Worm (Caenorhabditis elegans) whole organism, L3 larva: ENCODE data around the gene inx-1.

Experiments
- R02D3.7 ChIP-seq: fragments of 150-350 bp; optimal IDR thresholded peaks from 2 replicates; lab custom pipeline; 2014; ENCODE audit warnings: missing biosample characterization, missing genetic modification characterization
- aly-2 ChIP-seq: fragments of 150-350 bp; optimal IDR thresholded peaks from 2 replicates; lab custom pipeline; 2014; ENCODE audit warnings: missing biosample characterization, missing genetic modification characterization
- ama-1 ChIP-seq: fragments of 150-350 bp; optimal IDR thresholded peaks from 2 replicates; lab custom pipeline; 2018
- ceh-16 ChIP-seq: sonication (generic microtip); optimal IDR thresholded peaks from 2 replicates; lab custom pipeline; 2017; ENCODE audit warnings: missing biosample characterization, missing genetic modification characterization
- ceh-28 ChIP-seq: fragments of 150-350 bp; optimal IDR thresholded peaks from 2 replicates; lab custom pipeline; 2014; ENCODE audit warnings: missing biosample characterization, missing genetic modification reagents, missing genetic modification characterization
- ceh-9 ChIP-seq: sonication (generic microtip); optimal IDR thresholded peaks from 2 replicates; lab custom pipeline; 2018; ENCODE audit warnings: missing biosample characterization, missing genetic modification characterization
- daf-12 ChIP-seq: fragments of 150-350 bp; optimal IDR thresholded peaks from 2 replicates; lab custom pipeline; 2014; ENCODE audit warnings: missing biosample characterization, missing genetic modification reagents, missing genetic modification characterization
- egl-27 ChIP-seq: sonication (generic microtip); optimal IDR thresholded peaks from 4 replicates; lab custom pipeline; 2017; ENCODE audit warnings: missing biosample characterization, missing genetic modification reagents, missing genetic modification characterization
- egl-5 ChIP-seq: fragments of 150-350 bp; optimal IDR thresholded peaks from 2 replicates; lab custom pipeline; 2017; ENCODE audit warnings: missing biosample characterization, missing genetic modification reagents, missing genetic modification characterization, inconsistent platforms
- elt-1 ChIP-seq: fragments of 150-350 bp; optimal IDR thresholded peaks from 2 replicates; lab custom pipeline; 2014; ENCODE audit warnings: missing biosample characterization, missing genetic modification characterization
- elt-2 ChIP-seq: sonication (generic microtip); optimal IDR thresholded peaks from 2 replicates; lab custom pipeline; 2016; ENCODE audit warnings: missing genetic modification reagents, mild to moderate bottlenecking, missing genetic modification characterization, missing compliant biosample characterization
- elt-3 ChIP-seq, 3 experiments: fragments of 150-350 bp in 1 of 3; sonication (generic microtip) in 2 of 3; optimal IDR thresholded peaks; 2 replicates in 2 of 3; 4 replicates in 1 of 3; lab custom pipeline; 2014 to 2017; ENCODE audit warnings: missing biosample characterization in 3 of 3, missing genetic modification characterization in 3 of 3
- eor-1 ChIP-seq, 2 experiments: fragments of 150-350 bp; optimal IDR thresholded peaks; 2 replicates each; lab custom pipeline; 2014 to 2018; ENCODE audit warnings: missing biosample characterization in 2 of 2, missing genetic modification characterization in 2 of 2
- fkh-10 ChIP-seq: sonication (generic microtip); optimal IDR thresholded peaks from 2 replicates; lab custom pipeline; 2017; ENCODE audit warnings: missing biosample characterization, missing genetic modification reagents, missing genetic modification characterization
- fkh-2 ChIP-seq: fragments of 150-350 bp; optimal IDR thresholded peaks from 2 replicates; lab custom pipeline; 2014; ENCODE audit warnings: missing biosample characterization, missing genetic modification reagents, missing genetic modification characterization
- hmg-11 ChIP-seq: sonication (generic microtip); optimal IDR thresholded peaks from 2 replicates; lab custom pipeline; 2016; ENCODE audit warnings: missing genetic modification characterization, missing compliant biosample characterization
- jun-1 ChIP-seq: fragments of 150-350 bp; optimal IDR thresholded peaks from 2 replicates; lab custom pipeline; 2014; ENCODE audit warnings: missing biosample characterization, missing genetic modification reagents, missing genetic modification characterization
- lin-39 ChIP-seq: fragments of 150-350 bp; optimal IDR thresholded peaks from 2 replicates; lab custom pipeline; 2018; ENCODE audit warnings: missing biosample characterization, missing genetic modification reagents, missing genetic modification characterization
- lsy-12 ChIP-seq: sonication (generic microtip); optimal IDR thresholded peaks from 2 replicates; lab custom pipeline; 2016; ENCODE audit warnings: mild to moderate bottlenecking, missing genetic modification characterization, missing compliant biosample characterization
- mdl-1 ChIP-seq: fragments of 150-350 bp; optimal IDR thresholded peaks from 2 replicates; lab custom pipeline; 2014; ENCODE audit warnings: missing biosample characterization, missing genetic modification characterization
- mml-1 ChIP-seq: fragments of 150-350 bp; sonication (generic microtip); optimal IDR thresholded peaks from 3 replicates; lab custom pipeline; 2014; ENCODE audit warnings: missing biosample characterization, missing genetic modification characterization
- nfya-1 ChIP-seq: sonication (generic microtip); optimal IDR thresholded peaks from 2 replicates; lab custom pipeline; 2017; ENCODE audit warnings: missing genetic modification characterization, mild to moderate bottlenecking, missing compliant biosample characterization, antibody characterized with exemption, moderate library complexity; ENCODE audit not compliant: insufficient read depth
- nhr-11 ChIP-seq: fragments of 150-350 bp; optimal IDR thresholded peaks from 2 replicates; lab custom pipeline; 2014; ENCODE audit warnings: missing biosample characterization, missing genetic modification characterization
- nhr-12 ChIP-seq: fragments of 150-350 bp; optimal IDR thresholded peaks from 2 replicates; lab custom pipeline; 2014; ENCODE audit warnings: missing biosample characterization, missing genetic modification characterization
- nhr-237 ChIP-seq: fragments of 150-350 bp; optimal IDR thresholded peaks from 2 replicates; lab custom pipeline; 2014; ENCODE audit warnings: missing biosample characterization, missing genetic modification characterization
- nhr-25 ChIP-seq: sonication (generic microtip); optimal IDR thresholded peaks from 2 replicates; lab custom pipeline; 2017; ENCODE audit warnings: missing biosample characterization, missing genetic modification characterization
- nhr-28 ChIP-seq: fragments of 150-350 bp; optimal IDR thresholded peaks from 2 replicates; lab custom pipeline; 2014; ENCODE audit warnings: missing biosample characterization, missing genetic modification characterization
- nhr-43 ChIP-seq: sonication (generic microtip); optimal IDR thresholded peaks from 2 replicates; lab custom pipeline; 2016; ENCODE audit warnings: mild to moderate bottlenecking, missing genetic modification characterization, missing compliant biosample characterization; ENCODE audit not compliant: poor library complexity, severe bottlenecking
- nhr-76 ChIP-seq: fragments of 150-350 bp; sonication (generic microtip); optimal IDR thresholded peaks from 5 replicates; lab custom pipeline; 2014; ENCODE audit warnings: missing biosample characterization, missing genetic modification characterization
- nhr-77 ChIP-seq: fragments of 150-350 bp; optimal IDR thresholded peaks from 2 replicates; lab custom pipeline; 2014; ENCODE audit warnings: missing biosample characterization, missing genetic modification characterization
- pha-4 ChIP-seq: fragments of 150-350 bp; optimal IDR thresholded peaks from 2 replicates; lab custom pipeline; 2014; ENCODE audit warnings: missing biosample characterization, missing genetic modification reagents, missing genetic modification characterization
- sea-2 ChIP-seq: fragments of 150-350 bp; sonication (generic microtip); optimal IDR thresholded peaks from 4 replicates; lab custom pipeline; 2014; ENCODE audit warnings: missing biosample characterization, missing genetic modification reagents, missing genetic modification characterization
- skn-1 ChIP-seq: fragments of 150-350 bp; optimal IDR thresholded peaks from 2 replicates; lab custom pipeline; 2014; ENCODE audit warnings: missing biosample characterization, missing genetic modification characterization
- snpc-4 ChIP-seq: fragments of 150-350 bp; optimal IDR thresholded peaks from 2 replicates; lab custom pipeline; 2014; ENCODE audit warnings: missing biosample characterization, missing genetic modification characterization
- unc-39 ChIP-seq: sonication (generic microtip); optimal IDR thresholded peaks from 4 replicates; lab custom pipeline; 2017; ENCODE audit warnings: missing biosample characterization, missing genetic modification characterization
- unc-62 ChIP-seq: fragments of 150-350 bp; sonication (generic microtip); optimal IDR thresholded peaks from 4 replicates; lab custom pipeline; 2014; ENCODE audit warnings: missing biosample characterization, missing genetic modification reagents, missing genetic modification characterization
- zag-1 ChIP-seq: fragments of 150-350 bp; optimal IDR thresholded peaks from 2 replicates; lab custom pipeline; 2014; ENCODE audit warnings: missing biosample characterization, missing genetic modification characterization
- ztf-4 ChIP-seq: fragments of 150-350 bp; optimal IDR thresholded peaks from 2 replicates; lab custom pipeline; 2014; ENCODE audit warnings: missing biosample characterization, missing genetic modification characterization

The inx-1 gene

DNA sequence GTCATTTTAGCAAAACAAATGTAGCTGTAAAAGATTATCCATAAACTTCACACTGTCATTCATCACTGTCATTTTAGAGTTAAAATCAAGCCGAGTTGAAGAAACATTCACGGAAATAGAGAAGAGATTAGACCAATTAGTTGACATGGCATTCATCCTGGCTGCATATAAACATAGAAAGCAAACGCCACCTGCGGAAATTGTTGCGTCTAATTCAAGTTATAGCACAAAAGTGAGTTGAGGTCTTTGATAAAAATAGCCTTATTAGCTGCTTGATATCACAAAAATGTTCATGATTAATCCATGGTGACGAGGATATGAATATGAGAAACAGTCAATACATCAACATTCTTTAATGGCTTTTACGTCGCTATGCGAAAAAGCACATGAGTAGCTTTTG is 12.4 kb upstream of the inx-1 start:
- TF ChIP-seq unc-62 (GFP tag; lab: Kevin White, UChicago) (no peak), egl-27 (no peak), ama-1 (lab: Kevin White, UChicago) (no peak), ceh-28 (tag; lab: Kevin White, UChicago) (no peak), elt-2 (no peak), nhr-237 (tag; lab: Kevin White, UChicago) (no peak), R02D3.7 (tag; lab: Kevin White, UChicago) (no peak), mdl-1 (tag; lab: Kevin White, UChicago) (no peak), sea-2 (no peak)

DNA sequence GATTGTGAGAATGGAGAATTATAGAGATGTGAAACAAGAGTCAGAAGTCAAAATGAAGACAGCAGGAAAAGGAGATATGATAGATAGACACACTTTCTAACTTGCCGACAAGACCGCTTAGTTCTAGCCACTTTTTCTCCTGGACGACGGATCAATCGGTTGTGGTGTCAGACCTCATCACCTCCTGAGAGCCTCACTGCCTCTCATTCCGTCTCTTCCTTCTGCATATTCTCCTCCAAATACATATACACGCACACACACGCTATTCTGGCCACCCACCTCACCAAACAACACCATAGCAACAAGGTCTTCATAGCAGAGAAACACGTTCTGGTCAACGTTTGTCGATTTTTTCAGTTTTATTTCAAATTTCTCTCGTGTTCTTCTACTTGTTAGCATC is 10.9 kb upstream of the inx-1 start, which contains the start of gene F01E11.3:
Gene F01E11.3 (plus strand): TSS at position 301 of the 400 bp plus-strand sequence.
- TF ChIP-seq nhr-28 (no peak), nhr-43 (no peak), snpc-4 (tag; lab: Kevin White, UChicago) (no peak), jun-1 (tag; lab: Kevin White, UChicago) (no peak), mdl-1 (tag; lab: Kevin White, UChicago) (no peak), ceh-16 (tag; lab: Kevin White, UChicago) (no peak), nhr-11 (tag; lab: Kevin White, UChicago) (no peak), lsy-12 (tag; lab: Kevin White, UChicago) (no peak), nhr-77 (tag; lab: Kevin White, UChicago) (no peak), fkh-2 (tag; lab: Kevin White, UChicago) (no peak), nfya-1 (tag; lab: Kevin White, UChicago) (no peak), daf-12 (tag; lab: Kevin White, UChicago) (no peak), aly-2 (tag; lab: Kevin White, UChicago) (no peak), mml-1 (tag; lab: Kevin White, UChicago) (no peak), eor-1 (tag; optimal IDR thresholded peaks at IDR 0.05; lab: Kevin White, UChicago) (no peak), nhr-25 (no peak), unc-39 (tag; lab: Kevin White, UChicago) (no peak), ama-1 (lab: Kevin White, UChicago) (no peak), R02D3.7 (tag; lab: Kevin White, UChicago) (no peak), nhr-12 (tag; lab: Kevin White, UChicago) (no peak)

DNA sequence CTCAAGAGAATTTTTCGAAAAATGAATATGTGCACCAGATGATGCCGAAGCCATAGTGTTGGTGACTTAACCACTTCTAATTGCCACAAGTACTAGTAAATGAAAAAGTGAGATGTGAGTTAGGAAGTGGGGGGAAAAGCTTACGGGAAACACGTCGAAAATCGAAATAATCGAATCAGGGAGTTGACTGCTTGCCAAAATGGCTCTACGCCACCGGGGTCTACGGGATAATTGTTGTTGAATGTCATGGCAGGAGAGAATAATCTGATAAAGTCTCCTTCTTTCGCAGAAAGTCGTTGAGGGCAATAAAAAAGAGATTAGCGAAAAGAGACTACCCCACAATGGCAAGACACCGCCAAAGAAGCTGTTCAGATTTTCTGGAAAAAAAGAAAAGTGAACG is 7.6 kb upstream of the inx-1 start:
- no peak for TF ChIP-seq eor-1 (tag; optimal IDR thresholded peaks at IDR 0.05; lab: Kevin White, UChicago)
- TF ChIP-seq elt-3 (tag; optimal IDR thresholded peaks at IDR 0.05; lab: Kevin White, UChicago) = no peak
- no peak for TF ChIP-seq aly-2 (tag; lab: Kevin White, UChicago)
- no peak for TF ChIP-seq nfya-1 (tag; lab: Kevin White, UChicago)
- TF ChIP-seq egl-5 (tag; lab: Kevin White, UChicago) = no peak

DNA sequence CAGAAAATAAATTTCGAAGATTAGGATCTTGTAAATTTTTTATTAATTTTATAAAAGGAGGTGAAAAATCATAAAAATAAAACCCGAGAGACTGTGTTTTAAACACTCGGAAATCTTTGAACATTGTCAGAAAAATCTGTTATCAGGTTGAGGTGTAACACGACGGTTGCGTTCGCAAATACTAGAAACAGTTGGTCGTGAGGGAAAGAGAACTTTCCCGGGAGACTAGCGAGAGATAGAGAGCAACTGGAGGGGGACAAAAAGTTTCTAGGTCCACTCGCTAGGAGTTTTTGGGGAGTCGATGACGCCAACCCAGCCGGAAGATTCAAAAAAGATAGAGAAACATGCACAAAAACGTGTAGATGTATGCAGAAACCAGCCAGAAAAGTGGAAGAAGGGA is 6.1 kb upstream of the inx-1 start:
- peak; percentile 5 for TF ChIP-seq nfya-1 (tag; lab: Kevin White, UChicago)
- TF ChIP-seq nhr-12 (tag; lab: Kevin White, UChicago) = no peak

DNA sequence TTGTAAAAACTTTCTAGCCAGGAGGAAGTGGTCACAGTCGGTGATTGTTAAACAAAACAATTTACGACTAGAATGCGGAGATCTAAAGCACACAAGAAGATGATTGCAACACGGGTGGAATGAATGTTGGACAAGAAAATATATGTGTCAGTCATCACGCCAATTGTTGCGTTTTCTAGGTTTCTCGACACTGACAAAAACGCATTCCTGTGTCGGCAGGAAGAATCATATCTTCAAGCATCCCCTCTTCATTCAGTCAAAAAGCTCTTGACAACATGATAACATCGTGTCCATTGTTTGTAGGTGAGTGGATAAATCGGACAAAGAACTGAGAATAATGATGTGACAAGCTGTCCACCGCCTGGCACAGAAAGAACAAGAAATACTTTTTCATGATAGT is 3.3 kb upstream of the inx-1 start:
- TF ChIP-seq egl-5 (tag; lab: Kevin White, UChicago) (peak; percentile 49), skn-1 (tag; lab: Kevin White, UChicago) (no peak)

DNA sequence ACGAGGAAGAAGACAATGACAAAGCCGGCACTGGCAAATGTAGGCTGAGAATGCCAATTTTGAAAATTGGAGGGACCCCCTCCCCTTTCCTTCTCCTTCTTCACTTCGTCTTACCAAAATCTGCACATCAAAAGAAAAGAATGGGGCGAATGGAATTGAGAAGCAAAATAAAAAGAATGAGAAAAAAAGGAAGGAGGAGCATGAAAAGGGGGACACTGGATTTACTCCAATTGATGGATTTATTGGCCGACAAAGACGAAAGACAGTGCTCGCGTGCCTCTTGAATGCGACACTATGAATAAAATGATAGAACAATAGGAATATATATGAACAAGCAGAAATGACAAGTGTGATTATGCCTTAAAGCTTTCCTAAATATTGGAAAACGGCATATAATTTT is 2.7 kb upstream of the inx-1 start:
- TF ChIP-seq lin-39 (tag; lab: Kevin White, UChicago) (peak; percentile 5), ztf-4 (no peak)

DNA sequence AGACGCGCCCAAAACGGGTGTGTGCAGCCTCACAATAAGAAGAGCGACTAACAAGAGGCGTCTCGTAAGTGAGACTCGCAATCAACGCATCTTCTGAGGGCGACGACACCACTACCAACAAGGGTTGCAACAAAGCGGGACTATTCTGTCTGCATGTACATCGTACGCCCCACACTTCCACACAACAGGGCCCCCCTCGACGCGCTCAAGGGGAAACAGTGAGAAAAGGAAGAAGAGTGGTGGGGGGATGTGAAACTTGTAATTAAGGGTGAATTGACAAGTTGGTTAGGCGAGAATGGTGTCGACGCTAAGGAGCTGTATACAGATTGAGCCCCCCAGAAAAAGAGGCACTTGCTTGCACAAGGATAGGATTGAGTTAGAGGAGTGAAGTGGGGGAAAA is 2.9 kb downstream of the inx-1 start:
- no peak for TF ChIP-seq nhr-237 (tag; lab: Kevin White, UChicago)
- TF ChIP-seq ceh-9 (tag; lab: Kevin White, UChicago) = no peak
- no peak for TF ChIP-seq mml-1 (tag; lab: Kevin White, UChicago)
- TF ChIP-seq hmg-11 (tag; lab: Kevin White, UChicago) = no peak
- no peak for TF ChIP-seq aly-2 (tag; lab: Kevin White, UChicago)
- TF ChIP-seq nhr-76 (tag; lab: Kevin White, UChicago) = no peak
- no peak for TF ChIP-seq snpc-4 (tag; lab: Kevin White, UChicago)
- TF ChIP-seq nhr-28 = no peak
- TF ChIP-seq elt-1 = no peak
- TF ChIP-seq unc-62 (GFP tag; lab: Kevin White, UChicago) = no peak
- TF ChIP-seq fkh-10 (GFP tag; lab: Kevin White, UChicago) = no peak
- no peak for TF ChIP-seq zag-1 (tag; lab: Kevin White, UChicago)
- no peak for TF ChIP-seq pha-4 (tag; lab: Kevin White, UChicago)
- TF ChIP-seq, all 47 proteins: peak for 0
